Worm (Caenorhabditis elegans) whole organism, early embryonic: ENCODE data around the gene clec-83.

Source experiments
- B0310.2 ChIP-seq: sonication (generic microtip); optimal IDR thresholded peaks from 2 replicates; lab custom pipeline; 2016; ENCODE audit warnings: mild to moderate bottlenecking, missing genetic modification characterization, missing compliant biosample characterization
- F13C5.2 ChIP-seq: sonication (generic microtip); optimal IDR thresholded peaks from 2 replicates; lab custom pipeline; 2017; ENCODE audit warnings: mild to moderate bottlenecking, missing genetic modification characterization, inconsistent platforms, missing compliant biosample characterization
- ama-1 ChIP-seq: fragments of 150-350 bp; optimal IDR thresholded peaks from 2 replicates; lab custom pipeline; 2014
- ceh-13 ChIP-seq: fragments of 200-800 bp; sonication (Bioruptor generic); optimal IDR thresholded peaks from 2 replicates; lab custom pipeline; 2018; ENCODE audit warnings: mild to moderate bottlenecking, missing genetic modification characterization, missing compliant biosample characterization
- ceh-36 ChIP-seq: sonication (generic microtip); optimal IDR thresholded peaks from 2 replicates; lab custom pipeline; 2016; ENCODE audit warnings: missing genetic modification characterization, inconsistent platforms, missing compliant biosample characterization
- flt-1 ChIP-seq: fragments of 200-800 bp; sonication (Bioruptor generic); IDR thresholded peaks from 2 replicates; pipeline ENCODE4 v1.3.6; 2022; ENCODE audit warnings: missing genetic modification characterization, missing compliant biosample characterization
- hnd-1 ChIP-seq: sonication (generic microtip); optimal IDR thresholded peaks from 2 replicates; lab custom pipeline; 2016; ENCODE audit warnings: missing genetic modification characterization, missing compliant biosample characterization
- sea-1 ChIP-seq: fragments of 200-800 bp; sonication (Bioruptor generic); conservative IDR thresholded peaks from 2 replicates; pipeline ENCODE4 v1.3.6; 2022; ENCODE audit warnings: missing genetic modification characterization, missing compliant biosample characterization
- tbx-11 ChIP-seq: fragments of 200-800 bp; sonication (Bioruptor generic); IDR thresholded peaks from 2 replicates; pipeline ENCODE4 v1.3.6; 2022; ENCODE audit warnings: missing genetic modification characterization, missing compliant biosample characterization

DNA sequence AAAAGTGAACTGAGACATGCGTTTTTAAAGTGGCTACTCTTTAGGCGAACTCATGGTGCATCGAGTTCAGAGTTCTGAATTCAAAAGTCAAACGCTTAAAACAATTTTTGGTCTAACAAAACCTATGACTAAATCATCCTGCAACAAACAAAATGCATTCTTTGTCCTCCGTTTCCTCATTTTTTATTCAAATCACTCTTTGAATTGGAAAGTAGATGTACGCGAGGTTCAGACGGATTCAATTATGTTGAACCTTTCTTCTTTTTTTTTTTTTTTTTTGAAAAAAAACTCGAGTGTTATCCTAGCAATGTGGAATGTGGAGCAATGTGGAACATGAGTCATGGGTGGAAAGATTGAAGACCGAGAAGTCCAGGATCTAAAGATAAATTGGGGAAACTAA lies 17.5 kb upstream of the clec-83 start:
- TF ChIP-seq ceh-13, result no peak
- no peak for TF ChIP-seq ama-1
- TF ChIP-seq sea-1 (GFP tag; lab: Robert Waterston, UW), result no peak
- no peak for TF ChIP-seq ceh-36 (tag; lab: Kevin White, UChicago)
- TF ChIP-seq tbx-11 (GFP tag; lab: Robert Waterston, UW), result no peak
- no peak for TF ChIP-seq flt-1 (GFP tag; lab: Robert Waterston, UW)
- no peak for TF ChIP-seq F13C5.2 (tag; lab: Kevin White, UChicago)
- TF ChIP-seq B0310.2 (tag; lab: Kevin White, UChicago), result no peak
- TF ChIP-seq hnd-1 (tag; lab: Kevin White, UChicago), result no peak
